Worm (Caenorhabditis elegans): ENCODE results near the gene Y116A8B.4.

DNA sequence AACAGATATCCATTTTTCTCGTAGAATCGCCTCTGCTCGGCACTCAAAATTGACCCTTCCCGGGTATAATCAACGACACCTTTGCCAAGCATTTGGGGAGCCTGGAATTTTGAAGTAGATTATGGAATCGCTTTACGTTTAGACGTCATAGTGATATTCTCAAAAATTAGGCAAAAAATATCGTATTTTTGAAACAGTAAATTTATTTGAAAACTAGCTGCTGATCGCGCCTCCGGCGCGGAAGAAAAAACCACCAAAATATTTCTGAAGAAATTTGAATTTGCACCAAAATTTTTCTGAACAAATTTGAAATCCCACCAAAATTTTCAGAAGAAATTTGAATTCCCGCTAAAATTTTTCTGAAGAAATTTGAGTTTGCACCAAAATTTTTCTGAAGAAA, 38.8 kb downstream of the Y116A8B.4 start, which contains the start of gene ZK550.6:
- TF ChIP-seq hlh-13 (GFP tag; optimal IDR thresholded peaks at IDR 0.05) (no peak), madf-2 (tag; optimal IDR thresholded peaks at IDR 0.05) (no peak), pqm-1 (tag; optimal IDR thresholded peaks at IDR 0.05) (no peak), npax-4 (tag; optimal IDR thresholded peaks at IDR 0.05) (no peak)
